Fruit fly (Drosophila melanogaster): Measurements from ENCODE around the gene mrt.

The mrt gene

DNA sequence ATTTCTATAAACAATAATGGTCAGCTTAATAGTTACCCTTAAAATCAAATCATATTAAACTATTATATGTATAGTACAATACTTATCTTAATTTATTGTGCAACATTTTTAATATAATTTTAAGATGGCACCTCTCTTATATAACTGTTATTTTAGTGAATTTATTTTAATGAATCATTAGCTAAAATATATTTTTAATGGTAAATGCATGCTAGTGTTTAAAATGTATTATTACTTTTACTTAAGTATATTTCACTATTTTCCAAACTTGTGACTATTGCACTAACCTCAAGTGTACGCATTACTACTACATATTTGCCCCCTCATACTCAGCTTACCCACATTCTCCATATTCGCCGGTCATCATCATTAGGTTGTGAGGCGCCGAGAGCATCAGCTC, 36.2 kb downstream of the mrt start (continued):
- TF ChIP-seq CG18619 (GFP tag; optimal IDR thresholded peaks at IDR 0.05) (peak; percentile 66), sd (tag; optimal IDR thresholded peaks at IDR 0.05) (peak; percentile 78), al (GFP tag; IDR thresholded peaks at IDR 0.05) (peak; percentile 53; the same call in 1 of the 2 replicates), CG12942 (GFP tag; optimal IDR thresholded peaks at IDR 0.05) (peak; percentile 46), ato (GFP tag; IDR thresholded peaks at IDR 0.05; ENCODE audit: partially characterized antibody) (no peak), pros (GFP tag; optimal IDR thresholded peaks at IDR 0.05) (peak; percentile 35), CG7271 (tag; optimal IDR thresholded peaks at IDR 0.05) (peak; percentile 24), kni (GFP tag; optimal IDR thresholded peaks at IDR 0.05) (no peak), fu2 (GFP tag; optimal IDR thresholded peaks at IDR 0.05) (no peak), CG8944 (GFP tag; optimal IDR thresholded peaks at IDR 0.05) (no peak), HLHmδ (GFP tag; optimal IDR thresholded peaks at IDR 0.05) (no peak), z (GFP tag; IDR thresholded peaks at IDR 0.05) (no peak), kay (GFP tag; optimal IDR thresholded peaks at IDR 0.05) (peak; percentile 17), lola (GFP tag; optimal IDR thresholded peaks at IDR 0.05) (peak in 1 of 3 experiments; percentile 90), Hey (tag; optimal IDR thresholded peaks at IDR 0.05) (no peak), lmd (GFP tag; IDR thresholded peaks at IDR 0.05) (peak; percentile 69), CG7556 (GFP tag; optimal IDR thresholded peaks at IDR 0.05) (peak; percentile 86), cato (GFP tag; optimal IDR thresholded peaks at IDR 0.05; ENCODE audit: borderline replicate concordance) (peak; percentile 41), Deaf1 (tag; optimal IDR thresholded peaks at IDR 0.05) (peak; percentile 75), zfh1 (GFP tag; IDR thresholded peaks at IDR 0.05) (peak; percentile 46; the same call in 1 of the 3 replicates), CG30020 (tag; optimal IDR thresholded peaks at IDR 0.05) (peak; percentile 68), Stat92E (GFP tag; optimal IDR thresholded peaks at IDR 0.05) (peak in 1 of 3 experiments; percentile 44), toy (GFP tag; IDR thresholded peaks at IDR 0.05) (no peak), Atf6 (GFP tag; IDR thresholded peaks at IDR 0.05) (peak; percentile 14; the same call in 1 of the 2 replicates), ttk (GFP tag; IDR thresholded peaks at IDR 0.05) (peak; percentile 52; the same call in 1 of the 2 replicates), dpn (GFP tag; optimal IDR thresholded peaks at IDR 0.05) (peak in 1 of 2 experiments; percentile 67), Elba2 (GFP tag; optimal IDR thresholded peaks at IDR 0.05) (no peak), Doc3 (GFP tag; IDR thresholded peaks at IDR 0.05; ENCODE audit: partially characterized antibody) (no peak), Xrp1 (GFP tag; IDR thresholded peaks at IDR 0.05) (peak; percentile 79), hbn (GFP tag; IDR thresholded peaks at IDR 0.05; ENCODE audit: partially characterized antibody) (no peak), Max (GFP tag; optimal IDR thresholded peaks at IDR 0.05) (peak; percentile 15), org-1 (GFP tag; optimal IDR thresholded peaks at IDR 0.05) (peak; percentile 53), Blimp-1 (GFP tag; optimal IDR thresholded peaks at IDR 0.05) (peak; percentile 88), lab (GFP tag; optimal IDR thresholded peaks at IDR 0.05) (peak; percentile 79), CG13624 (GFP tag; optimal IDR thresholded peaks at IDR 0.05) (no peak), Opbp (GFP tag; IDR thresholded peaks at IDR 0.05; ENCODE audit: partially characterized antibody) (no peak), ase (GFP tag; IDR thresholded peaks at IDR 0.05) (peak; percentile 51; the same call in 2 of the 3 replicates), wdn (GFP tag; IDR thresholded peaks at IDR 0.05) (no peak), chif (GFP tag; optimal IDR thresholded peaks at IDR 0.05) (peak in 1 of 2 experiments; percentile 14), phol (tag; optimal IDR thresholded peaks at IDR 0.05) (peak; percentile 89), Camta (GFP tag; optimal IDR thresholded peaks at IDR 0.05) (no peak), CG9817 (tag; optimal IDR thresholded peaks at IDR 0.05) (peak; percentile 48), CG11695 (GFP tag; IDR thresholded peaks at IDR 0.05) (peak; percentile 89; the same call in 2 of the 3 replicates), NfI (GFP tag; optimal IDR thresholded peaks at IDR 0.05) (peak; percentile 52), CG13123 (GFP tag; optimal IDR thresholded peaks at IDR 0.05) (peak; percentile 41), ems (GFP tag; optimal IDR thresholded peaks at IDR 0.05) (no peak), Nf-YB (GFP tag; optimal IDR thresholded peaks at IDR 0.05) (peak; percentile 71), sens (GFP tag) (peak; percentile 82), Gsc (GFP tag; IDR thresholded peaks at IDR 0.05) (no peak), CG2875 (GFP tag; optimal IDR thresholded peaks at IDR 0.05) (peak; percentile 59)
